Worm (Caenorhabditis elegans): ENCODE data around the gene F11G11.4.

- TF ChIP-seq dao-5 (tag; optimal IDR thresholded peaks at IDR 0.05) (no peak), him-1 (tag; optimal IDR thresholded peaks at IDR 0.05) (no peak), W03F9.2 (tag; optimal IDR thresholded peaks at IDR 0.05) (no peak)
These were observed 19.2 kb downstream of the F11G11.4 start, which contains the start of gene gst-6 for ce11 chrII:4879629-4880028.
